Worm (Caenorhabditis elegans): ENCODE measurements around the gene math-48.

ce11 chrII:1949119-1949518 lies 2.8 kb upstream of the math-48 start:
- TF ChIP-seq nhr-28 (tag; optimal IDR thresholded peaks at IDR 0.05) (no peak), lsy-2 (tag; optimal IDR thresholded peaks at IDR 0.05) (no peak), snpc-4 (tag; optimal IDR thresholded peaks at IDR 0.05) (no peak)
